Fruit fly (Drosophila melanogaster): Measurements from ENCODE around the gene Alp11.

The Alp11 gene

dm6 chrX:15632669-15633068 is 45.1 kb downstream of the Alp11 start (continued):
- TF ChIP-seq CG16779 (GFP tag; IDR thresholded peaks at IDR 0.05): no peak
- TF ChIP-seq CG7745 (tag; optimal IDR thresholded peaks at IDR 0.05): no peak
- TF ChIP-seq Atf6 (GFP tag; IDR thresholded peaks at IDR 0.05): no peak
- TF ChIP-seq CG12299 (tag; optimal IDR thresholded peaks at IDR 0.05): no peak
- no peak for TF ChIP-seq CG10274 (GFP tag; optimal IDR thresholded peaks at IDR 0.05)
- no peak for TF ChIP-seq TFAM (GFP tag; optimal IDR thresholded peaks at IDR 0.05)
- 0 out of 3 replicates have a peak, but pooled peaks have one; percentile 28 for TF ChIP-seq row (GFP tag; IDR thresholded peaks at IDR 0.05)
- TF ChIP-seq kay (GFP tag; optimal IDR thresholded peaks at IDR 0.05): no peak
- no peak for TF ChIP-seq tna (GFP tag; IDR thresholded peaks at IDR 0.05; ENCODE audit: partially characterized antibody)
- TF ChIP-seq zfh1 (GFP tag; IDR thresholded peaks at IDR 0.05): 0 out of 3 replicates have a peak, but pooled peaks have one; percentile 7
- no peak for TF ChIP-seq nmo (GFP tag; optimal IDR thresholded peaks at IDR 0.05)
- TF ChIP-seq Sox100B (GFP tag; optimal IDR thresholded peaks at IDR 0.05): no peak
- no peak for TF ChIP-seq tll (GFP tag; optimal IDR thresholded peaks at IDR 0.05)
- no peak for TF ChIP-seq CG14441 (GFP tag; IDR thresholded peaks at IDR 0.05)

dm6 chrX:15633313-15633727 is 45.8 kb downstream of the Alp11 start, which contains the start of gene sog:
sog (minus strand) TSS chrX:15633434.
- TF ChIP-seq zf30C (GFP tag; optimal IDR thresholded peaks at IDR 0.05): no peak
- TF ChIP-seq B-H2 (GFP tag; optimal IDR thresholded peaks at IDR 0.05): peak; percentile 15
- no peak for TF ChIP-seq fd102C (GFP tag; optimal IDR thresholded peaks at IDR 0.05)
- no peak for TF ChIP-seq HmgD (GFP tag; optimal IDR thresholded peaks at IDR 0.05)
- TF ChIP-seq croc (GFP tag; conservative IDR thresholded peaks at IDR 0.05): no peak
- peak; percentile 27 for TF ChIP-seq CG17385 (GFP tag; optimal IDR thresholded peaks at IDR 0.05)
- TF ChIP-seq Opbp (GFP tag; IDR thresholded peaks at IDR 0.05; ENCODE audit: partially characterized antibody): no peak
- TF ChIP-seq nmo (GFP tag; optimal IDR thresholded peaks at IDR 0.05): no peak
- TF ChIP-seq Usf (GFP tag; optimal IDR thresholded peaks at IDR 0.05): no peak
- peak; percentile 85 to 96 for TF ChIP-seq Trl (optimal IDR thresholded peaks at IDR 0.05)
- TF ChIP-seq Trl (GFP tag; optimal IDR thresholded peaks at IDR 0.05): no peak
- no peak for TF ChIP-seq Nf-YA (GFP tag; IDR thresholded peaks at IDR 0.05)
- TF ChIP-seq CG6689 (GFP tag; IDR thresholded peaks at IDR 0.05): 0 out of 2 replicates have a peak, but pooled peaks have one; percentile 27
- TF ChIP-seq tap (tag; optimal IDR thresholded peaks at IDR 0.05): no peak
- TF ChIP-seq PHDP (tag; optimal IDR thresholded peaks at IDR 0.05): no peak
- TF ChIP-seq CG8924 (tag; optimal IDR thresholded peaks at IDR 0.05): no peak
- no peak for TF ChIP-seq Doc2 (GFP tag; IDR thresholded peaks at IDR 0.05)
- TF ChIP-seq lbe (GFP tag; optimal IDR thresholded peaks at IDR 0.05): no peak
- no peak for TF ChIP-seq Hand (GFP tag; optimal IDR thresholded peaks at IDR 0.05)
- TF ChIP-seq tgo (GFP tag; IDR thresholded peaks at IDR 0.05): no peak
- no peak for TF ChIP-seq CG14014 (GFP tag; IDR thresholded peaks at IDR 0.05)
- peak; percentile 51 for TF ChIP-seq Dp (GFP tag; optimal IDR thresholded peaks at IDR 0.05)
- peak; percentile 72 for TF ChIP-seq Med (GFP tag)
- TF ChIP-seq Bgb (GFP tag; IDR thresholded peaks at IDR 0.05; ENCODE audit: partially characterized antibody): 0 out of 2 replicates have a peak, but pooled peaks have one; percentile 33
- TF ChIP-seq Hr3 (GFP tag; optimal IDR thresholded peaks at IDR 0.05): no peak
- TF ChIP-seq BEAF-32 (GFP tag; optimal IDR thresholded peaks at IDR 0.05): no peak
- peak; percentile 21; the same call in 1 of the 2 replicates for TF ChIP-seq hbn (GFP tag; IDR thresholded peaks at IDR 0.05; ENCODE audit: partially characterized antibody)
- TF ChIP-seq zen2 (GFP tag; IDR thresholded peaks at IDR 0.05; ENCODE audit: partially characterized antibody): 0 out of 3 replicates have a peak, but pooled peaks have one; percentile 36
- TF ChIP-seq Rfx (GFP tag; IDR thresholded peaks at IDR 0.05): peak; percentile 56
- peak; percentile 71 for TF ChIP-seq yki (optimal IDR thresholded peaks at IDR 0.05)
- no peak for TF ChIP-seq danr (GFP tag; IDR thresholded peaks at IDR 0.05)
- no peak for TF ChIP-seq mam (GFP tag; optimal IDR thresholded peaks at IDR 0.05)
- no peak for TF ChIP-seq NC2α (GFP tag; optimal IDR thresholded peaks at IDR 0.05)
- no peak for TF ChIP-seq Vsx1 (GFP tag; optimal IDR thresholded peaks at IDR 0.05)
- TF ChIP-seq CG3163 (GFP tag; optimal IDR thresholded peaks at IDR 0.05): no peak
- no peak for TF ChIP-seq CG10654 (GFP tag; optimal IDR thresholded peaks at IDR 0.05)
- TF ChIP-seq BtbVII (GFP tag; optimal IDR thresholded peaks at IDR 0.05): no peak
- 0 out of 3 replicates have a peak, but pooled peaks have one; percentile 47 for TF ChIP-seq ci (GFP tag; IDR thresholded peaks at IDR 0.05)

Data from whole organism, embryonic.